Worm (Caenorhabditis elegans) whole organism, midembryonic: ENCODE data around the gene ZK856.11.

Source experiments
- T22C8.4 ChIP-seq: fragments of 200-800 bp; sonication (Bioruptor generic); IDR thresholded peaks from 2 replicates; pipeline ENCODE4 v1.3.6; 2022; ENCODE audit warnings: missing genetic modification characterization, missing compliant biosample characterization
- cog-1 ChIP-seq: sonication (generic microtip); optimal IDR thresholded peaks from 2 replicates; lab custom pipeline; 2016; ENCODE audit warnings: missing genetic modification characterization, missing compliant biosample characterization
- flt-1 ChIP-seq: fragments of 200-800 bp; sonication (Bioruptor generic); IDR thresholded peaks from 2 replicates; pipeline ENCODE4 v1.3.6; 2022; ENCODE audit warnings: missing genetic modification characterization, missing compliant biosample characterization
- klf-2 ChIP-seq: fragments of 200-800 bp; sonication (Bioruptor generic); conservative IDR thresholded peaks from 2 replicates; pipeline ENCODE4 v1.3.6; 2022; ENCODE audit warnings: missing genetic modification reagents, missing genetic modification characterization, missing compliant biosample characterization
- med-1 ChIP-seq: sonication (generic microtip); optimal IDR thresholded peaks from 2 replicates; lab custom pipeline; 2017; ENCODE audit warnings: missing genetic modification characterization, mild to moderate bottlenecking, missing compliant biosample characterization, antibody characterized with exemption, missing genetic modification reagents; ENCODE audit not compliant: insufficient read depth
- ref-1 ChIP-seq: fragments of 200-800 bp; sonication (Bioruptor generic); conservative IDR thresholded peaks from 2 replicates; pipeline ENCODE4 v1.3.6; 2022; ENCODE audit warnings: missing genetic modification reagents, missing genetic modification characterization, missing compliant biosample characterization
- tab-1 ChIP-seq: fragments of 200-800 bp; sonication (Bioruptor generic); IDR thresholded peaks from 2 replicates; pipeline ENCODE4 v1.3.6; 2022; ENCODE audit warnings: missing genetic modification characterization, missing compliant biosample characterization
- ztf-23 ChIP-seq: fragments of 200-800 bp; sonication (Bioruptor generic); IDR thresholded peaks from 2 replicates; pipeline ENCODE4 v1.3.6; 2022; ENCODE audit warnings: missing genetic modification reagents, missing genetic modification characterization, missing compliant biosample characterization
- ztf-29 ChIP-seq: fragments of 200-800 bp; sonication (Bioruptor generic); IDR thresholded peaks from 2 replicates; pipeline ENCODE4 v1.3.6; 2022; ENCODE audit warnings: missing genetic modification reagents, missing genetic modification characterization, missing compliant biosample characterization

ZK856.11 gene

DNA sequence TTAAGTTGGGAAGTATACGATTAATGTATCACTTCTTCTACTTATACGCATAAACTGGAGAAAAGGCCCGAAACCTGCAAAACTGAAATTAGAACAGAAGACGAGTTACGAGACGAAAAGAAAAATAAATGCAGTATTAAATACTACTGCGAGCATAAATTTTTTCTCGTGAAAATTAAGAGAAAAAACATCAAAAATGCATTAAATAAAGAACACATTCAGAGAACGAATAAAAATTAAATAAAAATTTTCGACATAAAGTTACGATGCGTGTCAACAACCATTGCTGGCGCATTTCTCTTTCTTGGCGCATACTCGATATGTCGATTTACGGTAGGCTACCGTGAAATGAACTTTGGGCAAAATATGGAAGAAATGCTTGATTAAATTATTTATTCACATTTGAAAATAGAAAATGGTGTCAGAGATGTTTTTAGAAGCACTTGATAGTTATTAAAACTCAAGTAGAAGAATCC is at the start of gene ZK856.11, which contains the start of gene ZK856.19:
TSS of gene ZK856.11 (minus strand) at position 76 of the 476 bp plus-strand sequence.
TSS of gene ZK856.19 (minus strand) at position 51 of the 476 bp plus-strand sequence.
- TF ChIP-seq med-1 (GFP tag; lab: Kevin White, UChicago) = no peak
- no peak for TF ChIP-seq klf-2 (GFP tag; lab: Robert Waterston, UW)
- TF ChIP-seq ztf-29 (GFP tag; lab: Robert Waterston, UW) = no peak
- no peak for TF ChIP-seq tab-1 (GFP tag; lab: Robert Waterston, UW)
- no peak for TF ChIP-seq flt-1 (GFP tag; lab: Robert Waterston, UW)
- TF ChIP-seq cog-1 = no peak
- TF ChIP-seq T22C8.4 (GFP tag; lab: Robert Waterston, UW) = no peak
- TF ChIP-seq ref-1 = no peak
- TF ChIP-seq ztf-23 = no peak

DNA sequence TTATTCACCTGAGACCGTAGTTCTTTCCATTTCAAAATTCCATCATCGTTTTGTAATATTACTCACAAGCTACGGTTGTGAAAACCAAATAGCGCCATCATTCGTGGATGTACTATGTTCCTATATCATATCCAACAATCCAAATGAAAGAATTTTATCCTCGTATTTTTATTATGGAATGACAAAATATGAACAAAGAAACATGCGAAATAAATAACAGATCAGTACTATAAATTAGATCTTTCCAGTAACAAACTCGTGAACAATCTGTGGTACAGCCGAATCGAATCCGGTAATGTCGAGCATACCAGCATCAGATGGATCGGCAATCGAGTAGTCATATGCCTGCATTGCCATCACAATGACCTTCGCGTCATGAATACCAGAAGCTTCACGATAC is 47.9 kb upstream of the ZK856.11 start:
- no peak for TF ChIP-seq ref-1
- no peak for TF ChIP-seq cog-1
- TF ChIP-seq ztf-29 (GFP tag; lab: Robert Waterston, UW) = no peak
- TF ChIP-seq tab-1 (GFP tag; lab: Robert Waterston, UW) = no peak
- no peak for TF ChIP-seq T22C8.4 (GFP tag; lab: Robert Waterston, UW)
- no peak for TF ChIP-seq flt-1 (GFP tag; lab: Robert Waterston, UW)
- TF ChIP-seq klf-2 (GFP tag; lab: Robert Waterston, UW) = no peak
- no peak for TF ChIP-seq ztf-23
- no peak for TF ChIP-seq med-1 (GFP tag; lab: Kevin White, UChicago)

DNA sequence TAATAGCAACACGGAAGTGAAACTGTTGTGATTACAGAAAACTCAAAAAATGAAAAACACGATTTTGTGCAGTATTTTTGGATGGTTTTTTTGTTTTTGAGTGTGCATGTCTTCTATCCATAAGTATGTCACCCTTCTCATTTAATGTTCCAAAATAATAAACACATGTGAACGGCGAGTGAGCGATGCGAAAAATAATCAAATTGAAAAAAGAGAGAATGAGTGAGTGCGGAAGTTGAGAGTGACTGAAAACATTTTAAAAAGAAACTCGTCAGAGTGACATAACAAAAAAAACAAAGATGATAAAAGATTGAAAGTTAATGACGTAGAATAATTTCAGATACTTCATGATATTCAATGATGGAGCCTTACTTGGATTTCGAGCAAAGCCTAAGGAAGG is 44.8 kb upstream of the ZK856.11 start:
- TF ChIP-seq ztf-23 = no peak
- no peak for TF ChIP-seq flt-1 (GFP tag; lab: Robert Waterston, UW)
- no peak for TF ChIP-seq cog-1
- no peak for TF ChIP-seq tab-1 (GFP tag; lab: Robert Waterston, UW)
- no peak for TF ChIP-seq klf-2 (GFP tag; lab: Robert Waterston, UW)
- no peak for TF ChIP-seq T22C8.4 (GFP tag; lab: Robert Waterston, UW)
- TF ChIP-seq ref-1 = no peak
- TF ChIP-seq med-1 (GFP tag; lab: Kevin White, UChicago) = no peak
- no peak for TF ChIP-seq ztf-29 (GFP tag; lab: Robert Waterston, UW)

DNA sequence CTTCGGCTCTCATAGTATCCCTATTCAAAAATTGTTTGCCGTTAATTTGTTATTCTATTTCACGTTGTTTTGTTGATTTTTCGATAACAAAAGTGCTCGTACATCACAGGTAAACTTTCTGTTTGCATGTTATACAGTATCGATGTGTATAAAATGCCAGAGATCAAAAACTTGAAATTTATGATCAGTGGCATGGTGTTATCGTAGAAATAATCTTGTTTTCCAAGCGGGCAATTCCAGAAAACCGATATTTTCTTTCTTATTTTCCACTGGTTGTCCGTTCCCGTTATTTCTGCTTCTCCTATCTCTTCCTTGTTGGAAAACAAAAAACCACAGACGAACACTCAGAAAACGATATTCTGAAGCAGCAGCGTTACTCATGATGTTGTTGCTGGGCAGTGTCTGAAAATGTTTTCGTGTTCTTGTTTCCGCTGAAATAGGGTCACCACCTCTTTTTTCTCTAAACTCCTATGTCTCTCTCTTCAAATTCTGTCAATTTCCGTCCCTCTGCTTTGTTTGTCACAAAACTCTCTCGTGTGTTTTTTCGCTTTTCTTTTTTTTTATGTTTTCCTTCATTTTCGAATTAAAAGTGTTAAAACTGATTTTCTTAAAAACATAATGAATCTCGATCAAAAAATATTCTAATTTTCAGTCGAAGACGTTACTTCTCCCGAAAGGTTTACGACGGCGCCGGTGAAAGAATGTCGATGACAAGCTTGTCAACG is 43.7 kb upstream of the ZK856.11 start, which contains the start of gene akt-1:
TSS of gene akt-1 (plus strand) at position 651 of the 725 bp plus-strand sequence.
- no peak for TF ChIP-seq ztf-23
- no peak for TF ChIP-seq med-1 (GFP tag; lab: Kevin White, UChicago)
- TF ChIP-seq T22C8.4 (GFP tag; lab: Robert Waterston, UW) = no peak
- no peak for TF ChIP-seq klf-2 (GFP tag; lab: Robert Waterston, UW)
- no peak for TF ChIP-seq ztf-29 (GFP tag; lab: Robert Waterston, UW)

DNA sequence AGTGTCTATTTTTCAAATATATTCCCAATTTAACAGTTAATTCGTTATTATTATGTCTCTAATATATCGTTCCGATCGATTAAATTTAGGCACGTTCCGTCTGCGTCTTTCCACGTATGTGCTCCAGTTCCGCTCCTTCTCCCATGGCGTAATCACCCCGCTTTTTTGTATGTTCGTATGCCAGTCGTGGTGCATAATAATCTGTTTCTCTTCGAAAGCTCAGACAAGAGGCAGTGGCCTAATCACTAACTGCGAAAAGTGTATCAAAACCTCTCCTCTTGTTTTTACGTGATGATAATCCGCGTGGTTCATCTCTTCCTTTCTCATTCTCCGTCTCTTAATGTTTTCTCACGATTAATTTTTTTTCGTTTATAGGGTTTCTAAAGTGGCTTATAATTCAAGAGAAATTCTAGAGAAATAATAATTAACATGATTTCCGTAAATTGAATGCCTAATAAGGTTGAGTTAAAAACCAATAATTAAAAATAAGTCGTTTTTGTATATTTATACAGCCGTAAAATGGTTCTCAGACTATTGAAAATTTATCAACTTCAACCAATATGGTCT is 43.0 kb upstream of the ZK856.11 start:
- TF ChIP-seq med-1 (GFP tag; lab: Kevin White, UChicago) (no peak), cog-1 (no peak), klf-2 (GFP tag; lab: Robert Waterston, UW) (no peak), flt-1 (GFP tag; lab: Robert Waterston, UW) (no peak), tab-1 (GFP tag; lab: Robert Waterston, UW) (no peak), ztf-23 (no peak), T22C8.4 (GFP tag; lab: Robert Waterston, UW) (no peak)

DNA sequence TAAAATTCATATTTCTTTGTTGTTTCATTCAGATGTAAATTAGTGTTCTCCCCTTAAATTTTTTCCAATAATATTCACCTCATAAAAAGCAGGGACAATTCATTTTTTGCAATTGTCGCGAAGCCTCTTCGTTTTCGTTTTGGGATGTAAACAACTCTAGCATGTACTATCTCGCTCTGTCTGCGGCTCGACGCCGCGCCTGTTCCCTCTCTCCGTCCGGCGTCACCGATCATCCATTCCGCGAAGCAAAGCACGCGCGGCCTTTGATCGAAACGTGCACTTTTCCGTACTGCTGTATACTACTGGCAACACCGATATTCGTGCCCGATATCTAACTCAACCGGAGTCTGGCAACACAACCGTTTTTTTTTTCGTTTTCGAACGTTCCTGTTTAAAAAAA is 42.2 kb upstream of the ZK856.11 start:
- TF ChIP-seq T22C8.4 (GFP tag; lab: Robert Waterston, UW) = no peak
- no peak for TF ChIP-seq cog-1

DNA sequence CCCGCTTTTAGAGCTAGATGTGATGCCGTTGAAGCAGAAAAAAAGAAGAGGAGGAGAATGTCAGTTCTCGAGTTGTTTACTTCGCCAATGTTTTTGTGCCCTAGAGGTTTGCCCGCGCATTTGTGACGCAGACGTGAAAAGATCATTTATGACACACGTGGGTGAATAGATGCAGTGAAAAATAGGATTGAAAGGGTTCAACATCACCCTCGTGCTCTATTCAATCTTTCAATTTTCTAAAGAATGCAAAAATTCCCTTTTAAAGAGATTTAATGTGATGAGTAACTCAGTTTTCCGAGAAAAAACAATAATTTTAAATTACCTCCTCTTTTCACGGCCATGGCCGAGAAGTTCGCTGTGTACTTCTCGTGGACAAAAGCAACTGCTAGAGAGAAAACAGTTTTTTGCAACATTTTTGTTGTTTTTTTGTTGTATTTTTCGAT is 41.7 kb upstream of the ZK856.11 start:
- TF ChIP-seq T22C8.4 (GFP tag; lab: Robert Waterston, UW) (no peak), ztf-29 (GFP tag; lab: Robert Waterston, UW) (no peak), ref-1 (no peak), ztf-23 (no peak), cog-1 (no peak), klf-2 (GFP tag; lab: Robert Waterston, UW) (no peak), flt-1 (GFP tag; lab: Robert Waterston, UW) (no peak), med-1 (GFP tag; lab: Kevin White, UChicago) (no peak), tab-1 (GFP tag; lab: Robert Waterston, UW) (no peak)

DNA sequence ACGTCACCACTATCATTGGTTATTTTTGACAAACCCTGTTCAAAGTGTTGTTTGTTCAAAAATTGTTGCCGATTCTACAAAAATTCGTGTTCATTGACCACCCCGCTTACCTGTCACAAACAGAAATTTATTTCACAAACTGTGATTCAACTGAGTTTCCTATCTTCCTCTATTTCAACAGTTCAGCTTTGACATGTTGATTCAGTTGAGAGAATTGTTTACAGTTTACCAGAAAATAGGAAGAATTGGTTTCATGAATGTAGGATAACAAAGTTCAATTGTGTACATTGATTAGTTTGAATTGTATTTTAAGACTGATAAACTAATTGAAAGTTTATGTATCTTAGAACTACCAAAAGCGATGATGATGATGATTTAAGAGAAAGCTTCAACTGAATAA is 40.9 kb upstream of the ZK856.11 start:
- TF ChIP-seq klf-2 (GFP tag; lab: Robert Waterston, UW) (no peak), med-1 (GFP tag; lab: Kevin White, UChicago) (no peak), cog-1 (no peak), ztf-29 (GFP tag; lab: Robert Waterston, UW) (no peak), T22C8.4 (GFP tag; lab: Robert Waterston, UW) (no peak), tab-1 (GFP tag; lab: Robert Waterston, UW) (no peak), flt-1 (GFP tag; lab: Robert Waterston, UW) (no peak), ref-1 (no peak), ztf-23 (no peak)

DNA sequence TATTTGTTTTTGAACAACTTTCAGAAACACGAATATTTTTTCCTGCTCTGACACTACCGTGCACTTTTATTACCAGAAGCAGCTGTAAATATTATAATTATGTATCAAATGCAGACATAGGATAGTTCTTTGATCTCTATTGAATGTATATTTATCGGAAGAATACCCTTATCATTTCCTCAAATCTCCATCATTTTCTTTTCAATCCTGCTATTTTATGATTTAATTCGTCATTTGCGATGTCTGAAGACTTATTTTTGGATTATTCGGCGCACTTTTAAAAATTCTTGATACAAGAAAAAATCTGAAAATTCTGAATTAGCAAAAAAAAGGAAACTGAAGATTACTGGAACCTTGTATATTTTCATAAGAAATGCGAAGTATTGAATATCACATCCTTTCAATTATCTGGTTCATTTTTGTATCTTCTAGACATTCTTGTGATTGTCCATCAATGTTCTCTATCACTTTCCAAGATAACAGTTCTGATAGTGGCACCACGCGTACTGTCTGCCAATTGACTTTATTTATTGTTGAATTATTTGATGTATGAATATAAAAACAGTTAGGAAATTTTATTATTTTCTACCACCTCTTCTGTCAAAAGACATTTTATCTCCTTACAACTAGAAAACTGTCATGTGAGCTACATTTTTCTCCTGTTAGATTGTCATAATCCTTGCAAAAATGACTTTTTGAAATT is 39.4 kb upstream of the ZK856.11 start:
- no peak for TF ChIP-seq flt-1 (GFP tag; lab: Robert Waterston, UW)
